Fruit fly (Drosophila melanogaster): ENCODE measurements around the gene frc.

The frc gene

dm6 chr3L:17425132-17425713, 7.8 kb downstream of the frc start, which contains the start of the genes Sec3 and COX7B (continued):
- peak; percentile 89 for TF ChIP-seq trem (tag; optimal IDR thresholded peaks at IDR 0.05)
- TF ChIP-seq ewg (GFP tag; optimal IDR thresholded peaks at IDR 0.05): peak; percentile 17
- TF ChIP-seq p53 (GFP tag; optimal IDR thresholded peaks at IDR 0.05): no peak
- peak; percentile 68 for TF ChIP-seq CG15601 (tag; optimal IDR thresholded peaks at IDR 0.05)
- TF ChIP-seq CG2875 (GFP tag; optimal IDR thresholded peaks at IDR 0.05): no peak
- no peak for TF ChIP-seq schlank (tag; optimal IDR thresholded peaks at IDR 0.05)
- peak; percentile 4 for TF ChIP-seq Dp (GFP tag; optimal IDR thresholded peaks at IDR 0.05)
- TF ChIP-seq CG2120 (GFP tag; optimal IDR thresholded peaks at IDR 0.05): peak; percentile 83
- peak; percentile 32 for TF ChIP-seq CG7928 (GFP tag; optimal IDR thresholded peaks at IDR 0.05)
- peak; percentile 95 for TF ChIP-seq CG16813 (GFP tag; IDR thresholded peaks at IDR 0.05; ENCODE audit: partially characterized antibody)
- TF ChIP-seq sc (optimal IDR thresholded peaks at IDR 0.05): no peak
- no peak for TF ChIP-seq sc (GFP tag; optimal IDR thresholded peaks at IDR 0.05)
- TF ChIP-seq CG3281 (GFP tag; optimal IDR thresholded peaks at IDR 0.05): peak; percentile 55
- TF ChIP-seq CG10321 (GFP tag; IDR thresholded peaks at IDR 0.05): no peak
- peak; percentile 76 for TF ChIP-seq Max (GFP tag; optimal IDR thresholded peaks at IDR 0.05)
- TF ChIP-seq Deaf1 (tag; optimal IDR thresholded peaks at IDR 0.05): peak; percentile 38
- TF ChIP-seq da (GFP tag; optimal IDR thresholded peaks at IDR 0.05): no peak
- TF ChIP-seq unpg (GFP tag; optimal IDR thresholded peaks at IDR 0.05): peak; percentile 63
- TF ChIP-seq Xrp1 (GFP tag; IDR thresholded peaks at IDR 0.05): peak; percentile 80
- TF ChIP-seq CG18599 (GFP tag; optimal IDR thresholded peaks at IDR 0.05): peak; percentile 63
- peak; percentile 60 for TF ChIP-seq CrebB (tag; optimal IDR thresholded peaks at IDR 0.05)
- no peak for TF ChIP-seq CG6254 (GFP tag; optimal IDR thresholded peaks at IDR 0.05)
- TF ChIP-seq CG2202 (tag; optimal IDR thresholded peaks at IDR 0.05): peak; percentile 7
- TF ChIP-seq hth (optimal IDR thresholded peaks at IDR 0.05): no peak
- no peak for TF ChIP-seq NC2α (GFP tag; optimal IDR thresholded peaks at IDR 0.05)
- peak; percentile 87 for TF ChIP-seq amos (GFP tag; IDR thresholded peaks at IDR 0.05; ENCODE audit: partially characterized antibody)
- TF ChIP-seq sd (tag; optimal IDR thresholded peaks at IDR 0.05): peak; percentile 48
- TF ChIP-seq ssp (GFP tag; IDR thresholded peaks at IDR 0.05): peak; percentile 28; the same call in 1 of the 2 replicates
- TF ChIP-seq exex (tag; optimal IDR thresholded peaks at IDR 0.05): peak; percentile 58
- TF ChIP-seq chn (GFP tag; optimal IDR thresholded peaks at IDR 0.05): peak; percentile 52
- 0 out of 2 replicates have a peak, but pooled peaks have one; percentile 33 for TF ChIP-seq ranshi (GFP tag; IDR thresholded peaks at IDR 0.05)
- peak; percentile 33 for TF ChIP-seq CG7556 (GFP tag; optimal IDR thresholded peaks at IDR 0.05)
- TF ChIP-seq Awh (GFP tag; IDR thresholded peaks at IDR 0.05): no peak
- TF ChIP-seq salm (tag; optimal IDR thresholded peaks at IDR 0.05): peak; percentile 30
- TF ChIP-seq psq (GFP tag; optimal IDR thresholded peaks at IDR 0.05): no peak
- TF ChIP-seq Lhr (GFP tag; optimal IDR thresholded peaks at IDR 0.05): peak; percentile 71
- TF ChIP-seq lola (GFP tag; optimal IDR thresholded peaks at IDR 0.05): peak in 1 of 3 experiments; percentile 64
- TF ChIP-seq Scr (GFP tag; IDR thresholded peaks at IDR 0.05; ENCODE audit: partially characterized antibody): peak; percentile 96
- no peak for TF ChIP-seq seq (GFP tag; IDR thresholded peaks at IDR 0.05)
- peak; percentile 3 for TF ChIP-seq tap (tag; optimal IDR thresholded peaks at IDR 0.05)
- peak; percentile 93 for TF ChIP-seq hbn (GFP tag; IDR thresholded peaks at IDR 0.05; ENCODE audit: partially characterized antibody)
- peak; percentile 11; the same call in 1 of the 2 replicates for TF ChIP-seq onecut (GFP tag; IDR thresholded peaks at IDR 0.05)
- TF ChIP-seq CG1647 (GFP tag; optimal IDR thresholded peaks at IDR 0.05): no peak
- peak; percentile 91 for TF ChIP-seq YL-1 (GFP tag; optimal IDR thresholded peaks at IDR 0.05)
- no peak for TF ChIP-seq CG32767 (GFP tag; IDR thresholded peaks at IDR 0.05)
- TF ChIP-seq CG11560 (tag; IDR thresholded peaks at IDR 0.05): no peak
- TF ChIP-seq CG18764 (GFP tag; optimal IDR thresholded peaks at IDR 0.05): peak; percentile 49
- TF ChIP-seq CG4404 (GFP tag; IDR thresholded peaks at IDR 0.05): peak; percentile 55
- TF ChIP-seq Antp (GFP tag; optimal IDR thresholded peaks at IDR 0.05): peak; percentile 30
- TF ChIP-seq Nf-YC (tag; optimal IDR thresholded peaks at IDR 0.05): peak; percentile 72
